Fruit fly (Drosophila melanogaster): ENCODE data around the gene Obp99d.
A peak's percentile ranks its signal among the peaks of the same experiment; 100 is the strongest.

Gene Obp99d

dm6 chr3R:29681241-29681640 is 33.1 kb upstream of the Obp99d start:
- TF ChIP-seq Dif (GFP tag; optimal IDR thresholded peaks at IDR 0.05; ENCODE audit: partially characterized antibody) (no peak), Vsx2 (GFP tag; optimal IDR thresholded peaks at IDR 0.05; ENCODE audit: partially characterized antibody) (no peak), OdsH (GFP tag; optimal IDR thresholded peaks at IDR 0.05) (no peak), Myc (optimal IDR thresholded peaks at IDR 0.05) (no peak), rgr (GFP tag; optimal IDR thresholded peaks at IDR 0.05) (no peak), foxo (GFP tag; optimal IDR thresholded peaks at IDR 0.05) (no peak), Abd-B (GFP tag; optimal IDR thresholded peaks at IDR 0.05) (no peak), HLH106 (tag; optimal IDR thresholded peaks at IDR 0.05) (no peak), GATAd (GFP tag; optimal IDR thresholded peaks at IDR 0.05) (no peak), lola (GFP tag; optimal IDR thresholded peaks at IDR 0.05) (no peak), sage (GFP tag; optimal IDR thresholded peaks at IDR 0.05) (no peak), woc (GFP tag; optimal IDR thresholded peaks at IDR 0.05) (no peak), sv (GFP tag; optimal IDR thresholded peaks at IDR 0.05) (no peak), ey (GFP tag; optimal IDR thresholded peaks at IDR 0.05) (no peak), jim (GFP tag; optimal IDR thresholded peaks at IDR 0.05) (no peak), dl (GFP tag; optimal IDR thresholded peaks at IDR 0.05; ENCODE audit: insufficient read depth in 1 of 2, partially characterized antibody in 2 of 2) (no peak), Hr78 (GFP tag; optimal IDR thresholded peaks at IDR 0.05) (no peak), Sp1 (GFP tag; optimal IDR thresholded peaks at IDR 0.05) (no peak), CG32264 (GFP tag; optimal IDR thresholded peaks at IDR 0.05) (no peak)

dm6 chr3R:29682152-29682600 is 32.1 kb upstream of the Obp99d start, which contains the start of the genes CG7582 and Gycalpha99B:
Gene CG7582 (minus strand): TSS chr3R:29682278.
Gene Gycalpha99B (plus strand): TSS chr3R:29682503.
- no peak for TF ChIP-seq jim (GFP tag; optimal IDR thresholded peaks at IDR 0.05)
- TF ChIP-seq N (GFP tag; optimal IDR thresholded peaks at IDR 0.05), result peak; percentile 7
- TF ChIP-seq Dif (GFP tag; optimal IDR thresholded peaks at IDR 0.05; ENCODE audit: partially characterized antibody), result peak; percentile 66
- TF ChIP-seq Myc (optimal IDR thresholded peaks at IDR 0.05), result peak; percentile 65

dm6 chr3R:29686698-29687097 is 27.6 kb upstream of the Obp99d start:
- TF ChIP-seq usp (GFP tag; optimal IDR thresholded peaks at IDR 0.05), result no peak
- TF ChIP-seq tai (GFP tag; optimal IDR thresholded peaks at IDR 0.05), result no peak
- TF ChIP-seq Hnf4 (GFP tag; optimal IDR thresholded peaks at IDR 0.05), result no peak
- no peak for TF ChIP-seq Dfd (GFP tag; optimal IDR thresholded peaks at IDR 0.05)
- no peak for TF ChIP-seq CrebA (GFP tag; optimal IDR thresholded peaks at IDR 0.05; ENCODE audit: borderline replicate concordance)
- no peak for TF ChIP-seq rgr (GFP tag; optimal IDR thresholded peaks at IDR 0.05)
- no peak for TF ChIP-seq dl (GFP tag; optimal IDR thresholded peaks at IDR 0.05; ENCODE audit: insufficient read depth in 1 of 2, partially characterized antibody in 2 of 2)
- no peak for TF ChIP-seq OdsH (GFP tag; optimal IDR thresholded peaks at IDR 0.05)
- no peak for TF ChIP-seq Vsx2 (GFP tag; optimal IDR thresholded peaks at IDR 0.05; ENCODE audit: partially characterized antibody)
- TF ChIP-seq N (GFP tag; optimal IDR thresholded peaks at IDR 0.05), result no peak
- no peak for TF ChIP-seq Dif (GFP tag; optimal IDR thresholded peaks at IDR 0.05; ENCODE audit: partially characterized antibody)
- TF ChIP-seq h (GFP tag; optimal IDR thresholded peaks at IDR 0.05), result no peak
- TF ChIP-seq Myc (optimal IDR thresholded peaks at IDR 0.05), result no peak
- TF ChIP-seq psq (GFP tag; optimal IDR thresholded peaks at IDR 0.05), result no peak
- no peak for TF ChIP-seq Hr83 (GFP tag; optimal IDR thresholded peaks at IDR 0.05; ENCODE audit: poor library complexity, severe bottlenecking)

dm6 chr3R:29689211-29689610 is 25.1 kb upstream of the Obp99d start, which contains the start of gene Obp99c:
Gene Obp99c (minus strand): TSS chr3R:29689311.
- TF ChIP-seq Dif (GFP tag; optimal IDR thresholded peaks at IDR 0.05; ENCODE audit: partially characterized antibody) (no peak), sv (GFP tag; optimal IDR thresholded peaks at IDR 0.05) (no peak), psq (GFP tag; optimal IDR thresholded peaks at IDR 0.05) (no peak), jim (GFP tag; optimal IDR thresholded peaks at IDR 0.05) (no peak), Hr83 (GFP tag; optimal IDR thresholded peaks at IDR 0.05; ENCODE audit: poor library complexity, severe bottlenecking) (no peak), Myc (optimal IDR thresholded peaks at IDR 0.05) (no peak), Hr78 (GFP tag; optimal IDR thresholded peaks at IDR 0.05) (no peak), rgr (GFP tag; optimal IDR thresholded peaks at IDR 0.05) (no peak), h (GFP tag; optimal IDR thresholded peaks at IDR 0.05) (no peak), sage (GFP tag; optimal IDR thresholded peaks at IDR 0.05) (no peak), tai (GFP tag; optimal IDR thresholded peaks at IDR 0.05) (no peak), dmrt93B (GFP tag; optimal IDR thresholded peaks at IDR 0.05) (no peak), pan (optimal IDR thresholded peaks at IDR 0.05) (no peak), Mio (GFP tag; optimal IDR thresholded peaks at IDR 0.05) (no peak), Sp1 (GFP tag; optimal IDR thresholded peaks at IDR 0.05) (no peak)
